Worm (Caenorhabditis elegans) whole organism, early embryonic: ENCODE results near the gene F01F1.2.

Experiments
- F13C5.2 ChIP-seq: sonication (generic microtip); optimal IDR thresholded peaks from 2 replicates; lab custom pipeline; 2017; ENCODE audit warnings: mild to moderate bottlenecking, missing genetic modification characterization, inconsistent platforms, missing compliant biosample characterization
- ama-1 ChIP-seq: fragments of 150-350 bp; optimal IDR thresholded peaks from 2 replicates; lab custom pipeline; 2014
- ceh-13 ChIP-seq: fragments of 200-800 bp; sonication (Bioruptor generic); optimal IDR thresholded peaks from 2 replicates; lab custom pipeline; 2018; ENCODE audit warnings: mild to moderate bottlenecking, missing genetic modification characterization, missing compliant biosample characterization
- ets-7 ChIP-seq: sonication (generic microtip); optimal IDR thresholded peaks from 2 replicates; lab custom pipeline; 2016; ENCODE audit warnings: missing genotype, missing genetic modification characterization, missing compliant biosample characterization
- flt-1 ChIP-seq: fragments of 200-800 bp; sonication (Bioruptor generic); IDR thresholded peaks from 2 replicates; pipeline ENCODE4 v1.3.6; 2022; ENCODE audit warnings: missing genetic modification characterization, missing compliant biosample characterization
- hmg-4 ChIP-seq: fragments of 200-800 bp; sonication (Bioruptor generic); optimal IDR thresholded peaks from 2 replicates; lab custom pipeline; 2018; ENCODE audit warnings: mild to moderate bottlenecking, missing genetic modification characterization, missing compliant biosample characterization
- hnd-1 ChIP-seq: sonication (generic microtip); optimal IDR thresholded peaks from 2 replicates; lab custom pipeline; 2016; ENCODE audit warnings: missing genetic modification characterization, missing compliant biosample characterization
- scrt-1 ChIP-seq: fragments of 200-800 bp; sonication (Bioruptor generic); IDR thresholded peaks from 2 replicates; pipeline ENCODE4 v1.3.6; 2022; ENCODE audit warnings: missing genetic modification characterization, missing compliant biosample characterization
- tbx-37 ChIP-seq: fragments of 200-800 bp; sonication (Bioruptor generic); conservative IDR thresholded peaks from 2 replicates; pipeline ENCODE4 v1.3.6; 2022; ENCODE audit warnings: missing genetic modification reagents, missing genetic modification characterization, missing compliant biosample characterization
- tra-4 ChIP-seq: sonication (generic microtip); optimal IDR thresholded peaks from 2 replicates; lab custom pipeline; 2017; ENCODE audit warnings: missing genetic modification characterization, missing compliant biosample characterization

DNA sequence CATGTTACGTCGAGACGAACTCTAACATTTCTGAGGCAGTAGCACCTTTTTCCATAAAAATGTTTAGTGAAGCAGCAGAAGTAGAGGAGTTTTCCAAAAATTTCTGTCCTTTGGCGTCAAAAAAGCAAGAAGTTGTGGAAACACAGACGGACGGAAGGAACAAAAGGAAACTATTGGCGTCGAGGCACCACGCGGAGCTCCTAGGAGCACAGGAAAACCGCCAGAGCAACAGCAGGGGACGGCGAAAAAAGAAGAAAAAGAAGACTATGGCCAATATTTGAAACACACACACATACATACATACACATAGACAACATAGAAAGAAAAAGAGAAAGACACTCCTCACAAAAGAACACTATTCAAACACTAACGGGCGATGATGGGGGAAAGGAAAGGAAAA is 35.4 kb upstream of the F01F1.2 start:
- TF ChIP-seq ama-1 (lab: Kevin White, UChicago) (no peak), flt-1 (GFP tag; lab: Robert Waterston, UW) (no peak), tra-4 (tag; lab: Kevin White, UChicago) (no peak), tbx-37 (no peak), hnd-1 (no peak), ceh-13 (no peak), ets-7 (tag; lab: Kevin White, UChicago) (no peak), scrt-1 (no peak), F13C5.2 (no peak), hmg-4 (no peak)
